Worm (Caenorhabditis elegans): ENCODE data around the gene F08F3.4.

- TF ChIP-seq ttx-3 (tag; optimal IDR thresholded peaks at IDR 0.05) (no peak), pqm-1 (tag; optimal IDR thresholded peaks at IDR 0.05) (no peak), tbx-7 (tag; optimal IDR thresholded peaks at IDR 0.05) (no peak), fkh-6 (tag; optimal IDR thresholded peaks at IDR 0.05) (no peak), ahr-1 (tag; optimal IDR thresholded peaks at IDR 0.05) (no peak), hlh-30 (tag; optimal IDR thresholded peaks at IDR 0.05; ENCODE audit: insufficient read depth) (no peak), sdc-2 (tag; optimal IDR thresholded peaks at IDR 0.05) (no peak), lim-6 (tag; optimal IDR thresholded peaks at IDR 0.05) (no peak)
Observed at ce11 chrV:5408223-5408622, 2.5 kb upstream of the F08F3.4 start, which contains the start of gene C25A6.1.

Measured in whole organism, late embryonic.